Worm (Caenorhabditis elegans) whole organism, L2 larva: Measurements from ENCODE around the gene W08G11.5.

Source experiments
- C34F6.9 ChIP-seq: fragments of 150-350 bp; optimal IDR thresholded peaks from 2 replicates; lab custom pipeline; 2014; ENCODE audit warnings: missing biosample characterization, missing genetic modification characterization
- F13H6.1 ChIP-seq: sonication (generic microtip); optimal IDR thresholded peaks from 2 replicates; lab custom pipeline; 2016; ENCODE audit warnings: missing genetic modification characterization, missing compliant biosample characterization
- ZK546.5 ChIP-seq: sonication (generic microtip); optimal IDR thresholded peaks from 2 replicates; lab custom pipeline; 2017; ENCODE audit warnings: missing biosample characterization, missing genetic modification characterization
- alr-1 ChIP-seq: fragments of 150-350 bp; optimal IDR thresholded peaks from 2 replicates; lab custom pipeline; 2014; ENCODE audit warnings: missing biosample characterization, missing genetic modification characterization
- ama-1 ChIP-seq: fragments of 150-350 bp; optimal IDR thresholded peaks from 2 replicates; lab custom pipeline; 2018; ENCODE audit warnings: inconsistent platforms
- blmp-1 ChIP-seq: sonication (generic microtip); optimal IDR thresholded peaks from 2 replicates; lab custom pipeline; 2017; ENCODE audit warnings: missing genetic modification characterization, mild to moderate bottlenecking, missing compliant biosample characterization, antibody characterized with exemption, moderate library complexity; ENCODE audit not compliant: insufficient read depth
- ceh-16 ChIP-seq: fragments of 150-350 bp; optimal IDR thresholded peaks from 2 replicates; lab custom pipeline; 2014; ENCODE audit warnings: missing biosample characterization, missing genetic modification characterization
- ceh-82 ChIP-seq: fragments of 150-350 bp; optimal IDR thresholded peaks from 2 replicates; lab custom pipeline; 2014; ENCODE audit warnings: missing biosample characterization, missing genetic modification characterization
- crh-2 ChIP-seq: sonication (generic microtip); optimal IDR thresholded peaks from 2 replicates; lab custom pipeline; 2017; ENCODE audit warnings: missing biosample characterization, missing genetic modification characterization
- elt-3 ChIP-seq: sonication (generic microtip); optimal IDR thresholded peaks from 2 replicates; lab custom pipeline; 2017; ENCODE audit warnings: missing biosample characterization, missing genetic modification characterization
- fos-1 ChIP-seq: fragments of 150-350 bp; optimal IDR thresholded peaks from 2 replicates; lab custom pipeline; 2014; ENCODE audit warnings: missing biosample characterization, missing genetic modification characterization
- gmeb-1 ChIP-seq: fragments of 150-350 bp; optimal IDR thresholded peaks from 2 replicates; lab custom pipeline; 2014; ENCODE audit warnings: missing biosample characterization, missing genetic modification characterization
- lin-11 ChIP-seq: fragments of 150-350 bp; sonication (generic microtip); optimal IDR thresholded peaks from 2 replicates; lab custom pipeline; 2014; ENCODE audit warnings: missing biosample characterization, missing genetic modification characterization, inconsistent platforms, mixed read lengths
- lin-13 ChIP-seq: fragments of 150-350 bp; optimal IDR thresholded peaks from 2 replicates; lab custom pipeline; 2014; ENCODE audit warnings: missing biosample characterization, missing genetic modification reagents, missing genetic modification characterization
- mbf-1 ChIP-seq: sonication (generic microtip); optimal IDR thresholded peaks from 2 replicates; lab custom pipeline; 2017; ENCODE audit warnings: missing biosample characterization, missing genetic modification characterization
- nhr-10 ChIP-seq: sonication (generic microtip); optimal IDR thresholded peaks from 2 replicates; lab custom pipeline; 2017; ENCODE audit warnings: missing biosample characterization, missing genetic modification characterization
- nhr-12 ChIP-seq: fragments of 150-350 bp; optimal IDR thresholded peaks from 2 replicates; lab custom pipeline; 2014; ENCODE audit warnings: missing biosample characterization, missing genetic modification characterization
- nhr-129 ChIP-seq: fragments of 150-350 bp; optimal IDR thresholded peaks from 2 replicates; lab custom pipeline; 2014; ENCODE audit warnings: missing biosample characterization, missing genetic modification characterization
- nhr-21 ChIP-seq: fragments of 150-350 bp; optimal IDR thresholded peaks from 2 replicates; lab custom pipeline; 2014; ENCODE audit warnings: missing biosample characterization, missing genetic modification characterization
- nhr-23 ChIP-seq: fragments of 150-350 bp; optimal IDR thresholded peaks from 2 replicates; lab custom pipeline; 2014; ENCODE audit warnings: missing biosample characterization, missing genetic modification reagents, missing genetic modification characterization
- nhr-237 ChIP-seq: fragments of 150-350 bp; optimal IDR thresholded peaks from 2 replicates; lab custom pipeline; 2014; ENCODE audit warnings: missing biosample characterization, missing genetic modification characterization
- nhr-25 ChIP-seq: fragments of 150-350 bp; sonication (generic microtip); optimal IDR thresholded peaks from 3 replicates; lab custom pipeline; 2014; ENCODE audit warnings: missing biosample characterization, missing genetic modification characterization
- nhr-77 ChIP-seq: fragments of 150-350 bp; optimal IDR thresholded peaks from 2 replicates; lab custom pipeline; 2014; ENCODE audit warnings: missing biosample characterization, missing genetic modification characterization
- skn-1 ChIP-seq: sonication (generic microtip); optimal IDR thresholded peaks from 2 replicates; lab custom pipeline; 2017; ENCODE audit warnings: missing biosample characterization, missing genetic modification characterization
- sma-3 ChIP-seq: sonication (generic microtip); optimal IDR thresholded peaks from 2 replicates; lab custom pipeline; 2016; ENCODE audit warnings: missing genetic modification reagents, missing genetic modification characterization, missing compliant biosample characterization
- sma-9 ChIP-seq, 2 experiments: fragments of 150-350 bp in 1 of 2; sonication (generic microtip) in 1 of 2; optimal IDR thresholded peaks; 2 replicates each; lab custom pipeline; 2014 to 2016; ENCODE audit warnings: missing genetic modification characterization in 2 of 2, mild to moderate bottlenecking in 1 of 2, missing biosample characterization in 1 of 2, missing compliant biosample characterization in 1 of 2, missing genetic modification reagents in 1 of 2, moderate library complexity in 1 of 2
- snpc-4 ChIP-seq: fragments of 150-350 bp; optimal IDR thresholded peaks from 2 replicates; lab custom pipeline; 2014; ENCODE audit warnings: missing biosample characterization, missing genetic modification characterization
- unc-55 ChIP-seq: fragments of 150-350 bp; sonication (generic microtip); optimal IDR thresholded peaks from 3 replicates; lab custom pipeline; 2014; ENCODE audit warnings: missing biosample characterization, missing genetic modification reagents, missing genetic modification characterization
- unc-62 ChIP-seq: fragments of 150-350 bp; optimal IDR thresholded peaks from 2 replicates; lab custom pipeline; 2014; ENCODE audit warnings: missing biosample characterization, missing genetic modification reagents, missing genetic modification characterization
- zag-1 ChIP-seq: fragments of 150-350 bp; optimal IDR thresholded peaks from 2 replicates; lab custom pipeline; 2014; ENCODE audit warnings: missing biosample characterization, missing genetic modification characterization
- ztf-11 ChIP-seq: sonication (generic microtip); optimal IDR thresholded peaks from 2 replicates; lab custom pipeline; 2017; ENCODE audit warnings: missing biosample characterization, missing genetic modification characterization
- ztf-4 ChIP-seq: fragments of 150-350 bp; optimal IDR thresholded peaks from 2 replicates; lab custom pipeline; 2014; ENCODE audit warnings: missing biosample characterization, missing genetic modification characterization

Gene W08G11.5

DNA sequence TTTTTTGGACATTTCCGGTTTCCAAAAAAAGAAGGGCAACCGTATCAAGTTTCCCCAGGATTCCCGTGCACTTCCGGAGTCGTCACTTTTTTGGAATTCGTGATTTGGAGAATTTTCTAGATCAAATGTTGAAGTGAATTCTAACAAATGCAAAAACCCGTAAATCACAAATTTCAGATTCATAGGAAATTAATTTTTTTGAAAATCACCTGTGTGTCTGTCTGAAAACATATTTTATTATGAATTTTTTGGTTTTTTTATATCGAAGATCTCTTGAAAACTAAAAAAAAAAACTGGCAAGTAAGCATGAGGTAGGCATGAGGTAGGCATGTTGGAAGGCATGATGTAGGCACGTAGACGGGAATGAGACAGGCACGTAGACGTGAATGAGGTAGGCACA lies 3.8 kb upstream of the W08G11.5 start:
- TF ChIP-seq gmeb-1 (tag; lab: Kevin White, UChicago), result no peak
- TF ChIP-seq nhr-77 (tag; lab: Kevin White, UChicago), result no peak
- no peak for TF ChIP-seq unc-62 (GFP tag; lab: Kevin White, UChicago)
- no peak for TF ChIP-seq nhr-21
- no peak for TF ChIP-seq nhr-237 (tag; lab: Kevin White, UChicago)
- TF ChIP-seq snpc-4, result no peak
- TF ChIP-seq F13H6.1, result no peak
- no peak for TF ChIP-seq ZK546.5
- no peak for TF ChIP-seq nhr-129 (tag; lab: Kevin White, UChicago)
- TF ChIP-seq ceh-16, result no peak
- no peak for TF ChIP-seq alr-1 (tag; lab: Kevin White, UChicago)
- no peak for TF ChIP-seq skn-1
- TF ChIP-seq C34F6.9 (tag; lab: Kevin White, UChicago), result no peak
- no peak for TF ChIP-seq lin-13 (GFP tag; lab: Kevin White, UChicago)
- TF ChIP-seq ceh-82 (tag; lab: Kevin White, UChicago), result no peak
- no peak for TF ChIP-seq ztf-11 (tag; lab: Kevin White, UChicago)
- no peak for TF ChIP-seq unc-55 (GFP tag; lab: Kevin White, UChicago)
- TF ChIP-seq, all 48 proteins: peak for 0

DNA sequence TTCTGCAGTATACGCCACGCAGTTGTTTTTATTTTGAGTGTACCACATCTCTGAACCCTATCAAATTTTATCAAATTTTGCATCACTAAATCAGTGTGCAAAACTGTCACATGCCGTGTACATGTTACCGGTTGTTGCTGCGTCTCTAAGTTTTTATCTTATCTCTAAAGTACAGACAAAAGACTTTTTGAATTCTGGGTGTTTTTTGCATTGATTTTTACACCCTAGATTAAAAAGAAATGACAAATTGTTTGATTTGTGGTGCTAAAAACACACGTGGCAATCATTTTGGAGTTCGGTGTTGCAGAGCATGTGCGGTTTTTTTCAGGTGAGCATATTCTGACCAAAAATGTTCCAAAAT lies 4.1 kb downstream of the W08G11.5 start, which contains the start of gene nhr-193:
Gene nhr-193 (plus strand): TSS at position 51 of the 361 bp plus-strand sequence.
- TF ChIP-seq ztf-4 (tag; lab: Kevin White, UChicago), result no peak
- TF ChIP-seq nhr-10, result no peak
- no peak for TF ChIP-seq ZK546.5
- no peak for TF ChIP-seq nhr-129 (tag; lab: Kevin White, UChicago)
- no peak for TF ChIP-seq nhr-237 (tag; lab: Kevin White, UChicago)
- TF ChIP-seq nhr-25 (tag; lab: Kevin White, UChicago), result no peak
- TF ChIP-seq crh-2 (tag; lab: Kevin White, UChicago), result peak; percentile 15
- no peak for TF ChIP-seq elt-3 (tag; lab: Kevin White, UChicago)
- TF ChIP-seq fos-1 (tag; lab: Kevin White, UChicago), result peak; percentile 8
- TF ChIP-seq sma-3 (GFP tag; lab: Kevin White, UChicago), result no peak
- no peak for TF ChIP-seq ama-1 (lab: Kevin White, UChicago)
- TF ChIP-seq sma-9 (GFP tag; optimal IDR thresholded peaks at IDR 0.05; lab: Kevin White, UChicago), result peak; percentile 48
- TF ChIP-seq sma-9 (tag; optimal IDR thresholded peaks at IDR 0.05; lab: Kevin White, UChicago), result no peak

DNA sequence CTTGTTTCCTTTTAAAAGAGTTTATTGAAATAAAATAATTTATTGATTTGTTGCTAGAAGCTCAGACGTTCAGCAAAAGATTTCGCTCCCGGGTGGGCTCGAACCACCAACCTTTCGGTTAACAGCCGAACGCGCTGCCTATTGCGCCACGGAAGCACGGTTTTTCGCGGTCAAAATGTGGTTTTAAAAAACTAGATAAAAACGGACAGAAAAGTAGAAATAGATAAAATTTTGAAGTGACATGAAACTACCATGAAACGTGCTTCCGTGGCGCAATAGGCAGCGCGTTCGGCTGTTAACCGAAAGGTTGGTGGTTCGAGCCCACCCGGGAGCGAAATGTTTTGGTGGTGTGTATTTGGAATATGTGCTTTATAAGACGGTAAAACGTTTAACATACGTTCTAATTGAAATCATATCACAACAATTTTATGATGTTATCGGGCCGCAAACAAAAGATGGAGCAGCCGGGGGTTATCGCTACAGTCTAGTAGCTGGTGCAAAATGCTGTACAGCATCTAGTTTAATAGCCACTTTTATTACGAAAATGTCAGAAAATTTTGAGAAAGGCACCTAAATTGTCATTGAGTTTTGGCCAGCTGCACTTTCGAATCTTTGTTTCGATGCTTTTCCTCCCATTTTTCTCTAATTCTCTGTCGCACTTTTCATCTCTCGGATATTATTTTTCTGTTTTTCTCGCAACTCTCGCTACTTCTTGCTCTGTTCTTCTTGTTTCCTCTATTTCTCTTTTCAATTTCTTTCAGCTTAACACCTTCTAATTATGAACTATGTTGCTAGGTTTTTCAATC lies 7.8 kb downstream of the W08G11.5 start, which contains the start of gene slc-9B.2:
Gene slc-9B.2 (plus strand): TSS at position 756 of the 806 bp plus-strand sequence.
- TF ChIP-seq unc-55 (GFP tag; lab: Kevin White, UChicago), result peak; percentile 63

DNA sequence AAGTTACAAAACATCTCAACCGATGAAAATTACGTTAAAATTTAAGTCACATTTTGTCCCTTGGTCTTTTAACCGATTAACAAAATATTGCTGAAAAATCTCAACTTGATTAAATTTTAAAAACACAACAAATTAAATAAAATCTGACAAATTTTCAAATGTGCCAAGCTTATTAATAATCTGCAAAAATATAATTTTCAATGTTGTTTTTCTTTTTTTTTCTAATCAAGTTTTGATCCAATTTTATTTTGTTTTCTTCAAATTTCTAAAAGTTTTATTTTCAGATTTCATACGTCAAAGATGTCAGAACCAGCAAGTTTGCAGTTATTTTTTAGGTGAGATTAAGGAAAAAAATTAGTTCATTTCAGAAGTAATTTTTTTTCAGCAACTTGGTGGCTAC lies 10.0 kb downstream of the W08G11.5 start, which contains the start of gene srw-87:
Gene srw-87 (plus strand): TSS at position 301 of the 400 bp plus-strand sequence.
- TF ChIP-seq lin-11 (tag; lab: Kevin White, UChicago), result no peak

DNA sequence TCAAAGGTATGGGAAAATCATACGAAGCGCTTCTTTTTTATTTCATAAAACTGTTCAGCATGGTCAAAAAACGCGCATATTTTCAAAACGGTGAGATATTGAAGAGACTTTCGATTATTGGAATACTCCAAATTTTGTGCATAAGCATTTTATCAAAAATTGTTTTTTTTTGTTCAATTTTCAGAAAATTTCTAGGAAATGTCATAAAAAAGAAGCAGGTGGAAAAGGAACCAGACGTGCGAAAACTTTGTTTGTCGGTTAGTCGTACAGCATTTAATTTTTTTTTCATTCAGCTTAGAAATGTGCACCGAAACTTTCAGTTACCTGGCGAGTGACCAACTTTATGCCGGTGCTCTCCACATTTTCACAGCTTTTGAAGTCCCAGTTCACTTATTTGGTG lies 12.9 kb downstream of the W08G11.5 start, which contains the start of gene srh-167:
Gene srh-167 (plus strand): TSS at position 301 of the 400 bp plus-strand sequence.
- TF ChIP-seq blmp-1, result no peak
- no peak for TF ChIP-seq nhr-10
- TF ChIP-seq mbf-1 (tag; lab: Kevin White, UChicago), result no peak
- TF ChIP-seq C34F6.9 (tag; lab: Kevin White, UChicago), result no peak
- no peak for TF ChIP-seq zag-1 (tag; lab: Kevin White, UChicago)
- no peak for TF ChIP-seq nhr-25 (tag; lab: Kevin White, UChicago)
- no peak for TF ChIP-seq nhr-12 (tag; lab: Kevin White, UChicago)
- no peak for TF ChIP-seq nhr-77 (tag; lab: Kevin White, UChicago)
- TF ChIP-seq nhr-23 (tag; lab: Kevin White, UChicago), result no peak
